Worm (Caenorhabditis elegans): Measurements from ENCODE around the gene C44B9.2.

DNA sequence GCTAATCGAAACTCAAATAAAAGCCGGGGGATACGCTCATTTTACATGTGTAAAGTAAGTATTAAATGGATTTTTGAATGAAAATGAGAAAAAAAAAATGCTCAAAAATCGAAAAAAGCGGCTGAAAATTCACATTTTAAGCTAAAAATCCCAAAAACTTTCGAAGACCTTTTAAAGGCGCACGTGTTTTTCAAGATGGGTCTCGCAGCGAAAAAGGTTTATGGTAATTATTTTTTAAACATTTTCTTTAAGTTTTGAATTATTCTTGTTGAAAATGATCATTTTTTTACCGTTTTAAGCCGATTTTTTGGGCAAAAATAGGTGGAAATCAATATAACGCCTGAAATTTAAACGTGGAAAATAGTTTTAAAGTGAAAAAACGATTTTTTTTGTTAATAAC, 5.1 kb upstream of the C44B9.2 start:
- TF ChIP-seq nhr-6 (tag; optimal IDR thresholded peaks at IDR 0.05) = no peak
- TF ChIP-seq ama-1 (optimal IDR thresholded peaks at IDR 0.05) = no peak
- no peak for TF ChIP-seq nhr-12 (tag; optimal IDR thresholded peaks at IDR 0.05)
- no peak for TF ChIP-seq zag-1 (tag; optimal IDR thresholded peaks at IDR 0.05)
- no peak for TF ChIP-seq alr-1 (tag; optimal IDR thresholded peaks at IDR 0.05)
- TF ChIP-seq unc-39 (tag; optimal IDR thresholded peaks at IDR 0.05) = no peak
- TF ChIP-seq lin-13 (GFP tag; optimal IDR thresholded peaks at IDR 0.05) = no peak
- no peak for TF ChIP-seq unc-62 (GFP tag; optimal IDR thresholded peaks at IDR 0.05)
- no peak for TF ChIP-seq lsy-2 (tag; optimal IDR thresholded peaks at IDR 0.05)
- TF ChIP-seq elt-1 (tag; optimal IDR thresholded peaks at IDR 0.05) = no peak

Measured in whole organism, L2 larva.